Fruit fly (Drosophila melanogaster): ENCODE data around the gene Tsp39D.

Tsp39D gene

dm6 chr2L:21310427-21311199 lies 33.8 kb upstream of the Tsp39D start, which contains the start of gene crc (continued):
- no peak for TF ChIP-seq CG14014 (GFP tag; IDR thresholded peaks at IDR 0.05)
- TF ChIP-seq CG10274 (GFP tag; optimal IDR thresholded peaks at IDR 0.05), result no peak
- peak; percentile 49 for TF ChIP-seq Xbp1 (GFP tag; optimal IDR thresholded peaks at IDR 0.05)
- peak; percentile 1 for TF ChIP-seq Meics (GFP tag; optimal IDR thresholded peaks at IDR 0.05)
- TF ChIP-seq rib (GFP tag; IDR thresholded peaks at IDR 0.05), result peak; percentile 79; the same call in 1 of the 2 replicates
- TF ChIP-seq CG4424 (GFP tag; optimal IDR thresholded peaks at IDR 0.05), result peak; percentile 32
- TF ChIP-seq sens (GFP tag), result peak; percentile 46
- peak; percentile 32; the same call in 1 of the 2 replicates for TF ChIP-seq sna (GFP tag; IDR thresholded peaks at IDR 0.05; ENCODE audit: partially characterized antibody)
- TF ChIP-seq gsb-n (tag; optimal IDR thresholded peaks at IDR 0.05), result peak; percentile 95
- TF ChIP-seq sima (GFP tag; optimal IDR thresholded peaks at IDR 0.05), result no peak
- TF ChIP-seq psq (GFP tag; optimal IDR thresholded peaks at IDR 0.05), result no peak
- TF ChIP-seq unc-4 (GFP tag; IDR thresholded peaks at IDR 0.05; ENCODE audit: partially characterized antibody), result peak; percentile 44; the same call in 1 of the 2 replicates
- TF ChIP-seq trem (tag; optimal IDR thresholded peaks at IDR 0.05), result peak; percentile 33
- peak; percentile 17 for TF ChIP-seq dmrt99B (tag; optimal IDR thresholded peaks at IDR 0.05)
- TF ChIP-seq CG11504 (tag; optimal IDR thresholded peaks at IDR 0.05), result peak; percentile 36
- peak; percentile 47 for TF ChIP-seq CG34376 (GFP tag; optimal IDR thresholded peaks at IDR 0.05)
- peak; percentile 42 for TF ChIP-seq CG12391 (tag; optimal IDR thresholded peaks at IDR 0.05)

DNA sequence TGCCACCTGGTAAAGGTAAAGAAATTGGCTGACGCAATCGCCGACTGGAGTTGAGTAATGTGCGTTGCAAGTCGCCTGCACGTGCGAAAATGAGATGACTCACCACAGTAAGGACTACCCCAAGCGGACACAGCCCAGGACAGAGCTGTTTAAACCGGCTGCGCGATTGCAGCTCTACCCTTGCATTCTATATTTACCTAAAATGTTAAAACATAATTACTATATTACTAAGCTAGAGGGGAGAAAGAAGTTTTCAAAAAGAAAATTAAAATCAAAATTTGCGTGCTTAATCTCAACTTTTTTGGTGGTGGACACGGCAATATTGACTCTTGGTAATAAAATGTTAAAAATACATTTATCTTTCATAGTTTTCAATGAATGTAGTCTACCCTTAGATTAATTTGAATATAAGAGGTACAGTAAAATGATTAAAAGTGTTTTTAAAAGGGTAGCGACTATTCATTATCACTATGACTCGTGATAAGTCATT lies 33.2 kb upstream of the Tsp39D start:
- TF ChIP-seq CG17186 (GFP tag; optimal IDR thresholded peaks at IDR 0.05), result no peak
- no peak for TF ChIP-seq nerfin-1 (tag; optimal IDR thresholded peaks at IDR 0.05)
- no peak for TF ChIP-seq CG6683 (GFP tag; optimal IDR thresholded peaks at IDR 0.05)
- TF ChIP-seq CG11398 (GFP tag; optimal IDR thresholded peaks at IDR 0.05), result no peak
- no peak for TF ChIP-seq amos (GFP tag; IDR thresholded peaks at IDR 0.05; ENCODE audit: partially characterized antibody)
- TF ChIP-seq HLH4C (GFP tag; IDR thresholded peaks at IDR 0.05; ENCODE audit: partially characterized antibody), result no peak
- TF ChIP-seq lab (GFP tag; optimal IDR thresholded peaks at IDR 0.05), result peak; percentile 12
- no peak for TF ChIP-seq eyg (GFP tag; optimal IDR thresholded peaks at IDR 0.05)
- TF ChIP-seq B-H2 (GFP tag; optimal IDR thresholded peaks at IDR 0.05), result no peak
- TF ChIP-seq Sox102F (GFP tag; optimal IDR thresholded peaks at IDR 0.05), result no peak
- TF ChIP-seq CG3407 (GFP tag; optimal IDR thresholded peaks at IDR 0.05), result no peak
- TF ChIP-seq cwo (GFP tag; optimal IDR thresholded peaks at IDR 0.05), result peak; percentile 7
- peak in 1 of 2 experiments; percentile 73 for TF ChIP-seq Pdp1 (GFP tag; optimal IDR thresholded peaks at IDR 0.05)
- no peak for TF ChIP-seq Eip74EF (GFP tag; optimal IDR thresholded peaks at IDR 0.05)
- no peak for TF ChIP-seq Dip2 (GFP tag; IDR thresholded peaks at IDR 0.05)
- TF ChIP-seq knrl (GFP tag; IDR thresholded peaks at IDR 0.05; ENCODE audit: partially characterized antibody), result no peak
- TF ChIP-seq grau (tag; optimal IDR thresholded peaks at IDR 0.05), result peak; percentile 64
- TF ChIP-seq crp (GFP tag; optimal IDR thresholded peaks at IDR 0.05), result no peak
- TF ChIP-seq CG7372 (GFP tag; IDR thresholded peaks at IDR 0.05), result no peak
- no peak for TF ChIP-seq CG15696 (tag; optimal IDR thresholded peaks at IDR 0.05)
- TF ChIP-seq ash1 (GFP tag; optimal IDR thresholded peaks at IDR 0.05), result no peak
- TF ChIP-seq Xrp1 (GFP tag; IDR thresholded peaks at IDR 0.05), result 0 out of 2 replicates have a peak, but pooled peaks have one; percentile 3
- peak; percentile 81 for TF ChIP-seq sens (GFP tag)
- TF ChIP-seq bigmax (GFP tag; optimal IDR thresholded peaks at IDR 0.05), result no peak
- TF ChIP-seq CG6175 (GFP tag; IDR thresholded peaks at IDR 0.05), result 0 out of 3 replicates have a peak, but pooled peaks have one; percentile 70
- TF ChIP-seq Asciz (GFP tag; optimal IDR thresholded peaks at IDR 0.05), result no peak
- no peak for TF ChIP-seq CG14965 (GFP tag; optimal IDR thresholded peaks at IDR 0.05; ENCODE audit: borderline replicate concordance)
- TF ChIP-seq da (GFP tag; optimal IDR thresholded peaks at IDR 0.05), result no peak
- no peak for TF ChIP-seq CG11560 (tag; IDR thresholded peaks at IDR 0.05)
- no peak for TF ChIP-seq maf-S (GFP tag; optimal IDR thresholded peaks at IDR 0.05)
- no peak for TF ChIP-seq HHEX (GFP tag; optimal IDR thresholded peaks at IDR 0.05)

All from whole organism, embryonic.